Fruit fly (Drosophila melanogaster): ENCODE results near the gene CG31111.
A peak's percentile ranks its signal among the peaks of the same experiment; 100 is the strongest.

The CG31111 gene

DNA sequence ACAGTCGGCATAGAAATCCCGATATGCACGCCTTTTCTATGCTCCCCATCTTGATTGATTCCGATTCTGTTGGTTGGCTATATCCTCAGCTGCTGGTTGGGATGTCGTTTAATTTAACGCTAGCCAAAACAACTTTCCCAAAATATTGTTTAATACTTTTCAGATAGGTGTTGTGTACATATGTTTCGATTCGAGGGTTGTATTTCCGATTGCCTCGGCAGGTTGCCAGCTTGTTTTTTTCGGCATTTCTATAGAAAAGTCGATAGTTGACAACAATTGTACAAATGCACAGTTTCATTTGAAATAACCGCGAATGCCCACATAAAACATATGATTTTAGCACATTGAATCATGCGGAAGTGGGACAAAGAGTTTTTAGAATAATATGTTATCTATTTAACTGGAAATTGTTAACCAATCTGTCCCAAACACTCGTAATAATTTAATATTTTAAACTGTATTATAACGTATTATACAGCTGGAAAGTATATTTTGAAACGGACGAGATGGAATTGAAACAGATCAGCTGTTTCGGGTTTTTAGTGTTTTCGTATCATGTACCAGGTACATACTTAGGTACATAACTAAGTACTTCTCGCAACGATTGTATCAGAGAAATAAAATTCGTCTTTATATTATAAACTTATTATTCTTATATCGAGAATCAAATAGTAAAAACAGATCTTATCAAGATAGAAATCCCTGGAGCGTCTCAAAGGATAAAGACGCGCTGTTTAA lies 1.4 kb downstream of the CG31111 start, which contains the start of gene CG31109 (continued):
- TF ChIP-seq CG10462 (GFP tag; optimal IDR thresholded peaks at IDR 0.05) (no peak), tx (GFP tag; optimal IDR thresholded peaks at IDR 0.05) (no peak), wdn (GFP tag; IDR thresholded peaks at IDR 0.05) (no peak), ham (GFP tag; IDR thresholded peaks at IDR 0.05) (no peak), CG17802 (tag; optimal IDR thresholded peaks at IDR 0.05) (no peak), D19A (tag; optimal IDR thresholded peaks at IDR 0.05) (peak; percentile 1), chn (GFP tag; optimal IDR thresholded peaks at IDR 0.05) (no peak), CG7987 (GFP tag; optimal IDR thresholded peaks at IDR 0.05) (peak; percentile 30), CG34224 (GFP tag; IDR thresholded peaks at IDR 0.05; ENCODE audit: partially characterized antibody) (peak; percentile 49), Stat92E (GFP tag; optimal IDR thresholded peaks at IDR 0.05) (no peak), Ada2b (GFP tag; IDR thresholded peaks at IDR 0.05) (no peak), CG4424 (GFP tag; optimal IDR thresholded peaks at IDR 0.05) (no peak), MESR4 (GFP tag; optimal IDR thresholded peaks at IDR 0.05) (peak; percentile 79), Hr39 (optimal IDR thresholded peaks at IDR 0.05) (no peak), otp (GFP tag; IDR thresholded peaks at IDR 0.05) (no peak), CrebB (tag; optimal IDR thresholded peaks at IDR 0.05) (no peak), CG9609 (GFP tag; optimal IDR thresholded peaks at IDR 0.05) (no peak), CG6813 (GFP tag; optimal IDR thresholded peaks at IDR 0.05) (no peak), croc (GFP tag; conservative IDR thresholded peaks at IDR 0.05) (no peak), CG7786 (GFP tag; optimal IDR thresholded peaks at IDR 0.05) (peak; percentile 3), CG7745 (tag; optimal IDR thresholded peaks at IDR 0.05) (no peak), MBD-R2 (GFP tag; IDR thresholded peaks at IDR 0.05) (peak; percentile 79), Nf-YB (GFP tag; optimal IDR thresholded peaks at IDR 0.05) (no peak), bowl (GFP tag; IDR thresholded peaks at IDR 0.05) (no peak), Kr (GFP tag; optimal IDR thresholded peaks at IDR 0.05) (no peak), CG6683 (GFP tag; optimal IDR thresholded peaks at IDR 0.05) (no peak), Ets97D (GFP tag; optimal IDR thresholded peaks at IDR 0.05) (peak; percentile 74), CG2129 (GFP tag; IDR thresholded peaks at IDR 0.05; ENCODE audit: partially characterized antibody) (0 out of 2 replicates have a peak, but pooled peaks have one; percentile 17), lola (GFP tag; optimal IDR thresholded peaks at IDR 0.05) (peak in 1 of 3 experiments; percentile 5), en (GFP tag; optimal IDR thresholded peaks at IDR 0.05) (no peak), CG4820 (GFP tag; optimal IDR thresholded peaks at IDR 0.05) (no peak), CG11085 (GFP tag; IDR thresholded peaks at IDR 0.05) (no peak), CG17361 (GFP tag; IDR thresholded peaks at IDR 0.05) (peak; percentile 40; the same call in 1 of the 3 replicates), CG31441 (GFP tag; IDR thresholded peaks at IDR 0.05) (no peak; the same call in 1 of the 2 replicates), NFAT (GFP tag; IDR thresholded peaks at IDR 0.05) (no peak), CG11398 (GFP tag; optimal IDR thresholded peaks at IDR 0.05) (no peak), CG18262 (tag; optimal IDR thresholded peaks at IDR 0.05) (peak; percentile 33), mirr (GFP tag; optimal IDR thresholded peaks at IDR 0.05) (peak; percentile 54), CG18599 (GFP tag; optimal IDR thresholded peaks at IDR 0.05) (peak; percentile 19), NfI (GFP tag; optimal IDR thresholded peaks at IDR 0.05) (no peak), org-1 (GFP tag; optimal IDR thresholded peaks at IDR 0.05) (no peak), CG9817 (tag; optimal IDR thresholded peaks at IDR 0.05) (peak; percentile 6), Oaz (GFP tag; IDR thresholded peaks at IDR 0.05) (no peak), CG6272 (GFP tag; IDR thresholded peaks at IDR 0.05) (no peak), ewg (GFP tag; optimal IDR thresholded peaks at IDR 0.05) (no peak), sug (tag; optimal IDR thresholded peaks at IDR 0.05) (peak; percentile 55), ems (GFP tag; optimal IDR thresholded peaks at IDR 0.05) (no peak), slp2 (GFP tag; optimal IDR thresholded peaks at IDR 0.05) (no peak), unpg (GFP tag; optimal IDR thresholded peaks at IDR 0.05) (no peak), Sox100B (GFP tag; optimal IDR thresholded peaks at IDR 0.05) (no peak)
